Worm (Caenorhabditis elegans): ENCODE data around the gene pup-2.

pup-2 gene

DNA sequence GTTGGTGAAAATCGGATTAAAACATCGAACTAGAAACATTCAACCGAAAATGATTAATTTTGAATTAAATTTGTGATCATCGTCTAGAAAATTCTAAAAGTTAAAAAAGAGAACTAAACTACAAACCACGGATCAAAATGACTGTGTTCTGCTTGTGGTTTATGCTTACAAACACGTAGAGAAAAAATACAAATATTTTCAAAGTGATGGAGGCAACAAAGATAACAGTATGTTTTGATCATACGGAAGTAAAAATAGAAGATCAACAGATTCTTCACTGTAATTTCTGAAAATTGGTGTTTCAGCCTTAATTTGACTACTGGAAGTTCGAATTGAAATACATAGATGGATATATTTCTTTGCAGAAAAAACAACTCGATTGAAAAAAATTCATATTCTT is 17.6 kb downstream of the pup-2 start:
- TF ChIP-seq nhr-179 (tag; optimal IDR thresholded peaks at IDR 0.05) (no peak), ccch-3 (GFP tag; optimal IDR thresholded peaks at IDR 0.05) (no peak), madf-3 (GFP tag; IDR thresholded peaks at IDR 0.05) (0 out of 2 replicates have a peak, but pooled peaks have one; percentile 59), hmg-1.2 (GFP tag; IDR thresholded peaks at IDR 0.05) (no peak), nfyb-1 (GFP tag; IDR thresholded peaks at IDR 0.05) (0 out of 2 replicates have a peak, but pooled peaks have one; percentile 29), efl-1 (GFP tag; optimal IDR thresholded peaks at IDR 0.05) (no peak), hsf-1 (GFP tag; IDR thresholded peaks at IDR 0.05) (no peak), bed-2 (GFP tag; IDR thresholded peaks at IDR 0.05) (no peak), F33H1.4 (GFP tag; IDR thresholded peaks at IDR 0.05) (no peak), ztf-18 (tag; optimal IDR thresholded peaks at IDR 0.05) (no peak), mcd-1 (GFP tag; IDR thresholded peaks at IDR 0.05) (no peak), egl-18 (GFP tag; IDR thresholded peaks at IDR 0.05) (no peak), ceh-100 (GFP tag; IDR thresholded peaks at IDR 0.05) (no peak), chd-7 (tag; optimal IDR thresholded peaks at IDR 0.05) (no peak), madf-8 (GFP tag; conservative IDR thresholded peaks at IDR 0.05) (no peak), aptf-2 (GFP tag; conservative IDR thresholded peaks at IDR 0.05) (no peak), hrde-1 (tag; optimal IDR thresholded peaks at IDR 0.05; ENCODE audit: borderline replicate concordance) (peak; percentile 84), hlh-26 (GFP tag; conservative IDR thresholded peaks at IDR 0.05) (no peak), Y79H2A.3 (GFP tag; conservative IDR thresholded peaks at IDR 0.05) (no peak), nhr-80 (tag; optimal IDR thresholded peaks at IDR 0.05) (no peak), F49E8.2 (tag; optimal IDR thresholded peaks at IDR 0.05; ENCODE audit: insufficient read depth) (peak; percentile 45), K12H6.12 (tag; optimal IDR thresholded peaks at IDR 0.05) (no peak), F57C9.4 (tag; optimal IDR thresholded peaks at IDR 0.05) (no peak), madf-10 (tag; optimal IDR thresholded peaks at IDR 0.05) (no peak), madf-6 (GFP tag; IDR thresholded peaks at IDR 0.05) (0 out of 2 replicates have a peak, but pooled peaks have one; percentile 20), cebp-1 (GFP tag; IDR thresholded peaks at IDR 0.05) (no peak), cebp-1 (tag; optimal IDR thresholded peaks at IDR 0.05) (no peak), lin-35 (GFP tag; optimal IDR thresholded peaks at IDR 0.05) (no peak), let-607 (tag; optimal IDR thresholded peaks at IDR 0.05) (no peak), unc-130 (GFP tag; optimal IDR thresholded peaks at IDR 0.05) (peak; percentile 40), ceh-40 (GFP tag; IDR thresholded peaks at IDR 0.05) (no peak), cebp-2 (GFP tag; IDR thresholded peaks at IDR 0.05) (no peak), tbx-9 (tag; optimal IDR thresholded peaks at IDR 0.05; ENCODE audit: borderline replicate concordance) (no peak), nhr-120 (GFP tag; IDR thresholded peaks at IDR 0.05) (no peak), F37B4.10 (GFP tag; IDR thresholded peaks at IDR 0.05) (no peak), B0035.1 (tag; optimal IDR thresholded peaks at IDR 0.05) (no peak), attf-5 (GFP tag; optimal IDR thresholded peaks at IDR 0.05) (no peak), ekl-4 (GFP tag; IDR thresholded peaks at IDR 0.05) (no peak)

- TF ChIP-seq F49E8.2 (tag; optimal IDR thresholded peaks at IDR 0.05; ENCODE audit: insufficient read depth): no peak
- peak; percentile 2 for TF ChIP-seq snpc-3.4 (tag; optimal IDR thresholded peaks at IDR 0.05)
- TF ChIP-seq K11D2.4 (GFP tag; IDR thresholded peaks at IDR 0.05): no peak
- no peak for TF ChIP-seq B0035.1 (tag; optimal IDR thresholded peaks at IDR 0.05)
- no peak for TF ChIP-seq ceh-27 (GFP tag; optimal IDR thresholded peaks at IDR 0.05)
- TF ChIP-seq sea-2 (GFP tag; IDR thresholded peaks at IDR 0.05): no peak
- peak; percentile 69 for TF ChIP-seq lsl-1 (GFP tag; optimal IDR thresholded peaks at IDR 0.05)
- TF ChIP-seq F52B5.7 (tag; optimal IDR thresholded peaks at IDR 0.05): no peak
- peak; percentile 62; the same call in 1 of the 2 replicates for TF ChIP-seq F33H1.4 (GFP tag; IDR thresholded peaks at IDR 0.05)
- TF ChIP-seq hlh-12 (tag; optimal IDR thresholded peaks at IDR 0.05): no peak
- TF ChIP-seq rpc-1 (optimal IDR thresholded peaks at IDR 0.05): no peak
- no peak for TF ChIP-seq rpc-1 (tag; optimal IDR thresholded peaks at IDR 0.05)
- TF ChIP-seq ceh-79 (tag; optimal IDR thresholded peaks at IDR 0.05): no peak
- peak; percentile 55; the same call in 1 of the 2 replicates for TF ChIP-seq madf-6 (GFP tag; IDR thresholded peaks at IDR 0.05)
- TF ChIP-seq ceh-40 (GFP tag; IDR thresholded peaks at IDR 0.05): no peak
- TF ChIP-seq efl-1 (GFP tag; optimal IDR thresholded peaks at IDR 0.05): peak; percentile 11
- TF ChIP-seq lin-54 (GFP tag; optimal IDR thresholded peaks at IDR 0.05): no peak
- no peak for TF ChIP-seq sptf-2 (GFP tag; optimal IDR thresholded peaks at IDR 0.05)
Measured at ce11 chrIII:5206861-5207414, 21.2 kb downstream of the pup-2 start, which contains the start of gene morc-1. Gene morc-1, minus strand, starts transcription at chrIII:5206911.

Measured in whole organism, young adult.